Worm (Caenorhabditis elegans): ENCODE data around the gene Y49A3A.3.

Gene Y49A3A.3

DNA sequence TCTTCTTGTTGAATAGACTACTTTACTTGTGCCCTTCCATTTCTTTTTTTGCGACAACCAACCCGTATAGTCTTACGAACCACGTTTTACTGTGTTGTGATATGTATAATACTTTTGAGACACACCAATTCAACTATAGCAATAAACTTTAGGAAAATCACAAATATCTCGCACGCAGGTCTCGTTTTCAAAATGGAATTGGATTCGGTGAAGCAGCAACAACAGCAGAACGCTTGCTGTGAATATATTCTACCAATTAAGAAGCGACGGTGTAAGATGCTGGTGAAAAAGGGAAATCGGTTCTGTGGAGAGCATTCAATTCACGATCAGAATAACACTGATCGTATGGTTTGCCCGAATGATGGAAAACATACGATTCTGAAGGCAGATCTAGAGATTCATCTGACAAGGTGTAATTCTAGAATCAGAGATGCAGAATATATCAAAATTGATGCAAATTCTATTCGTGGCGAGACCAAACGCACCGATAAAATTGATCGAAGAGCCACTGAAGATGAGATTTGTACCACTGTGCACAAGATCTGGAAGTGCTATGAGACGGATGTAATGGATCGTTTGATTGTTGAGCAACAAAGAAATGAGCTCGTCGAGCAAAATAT, at the start of gene Y49A3A.3:
Gene Y49A3A.3 (plus strand): TSS at position 153 of the 620 bp plus-strand sequence.
- no peak for TF ChIP-seq dpl-1 (GFP tag; optimal IDR thresholded peaks at IDR 0.05)
- TF ChIP-seq let-607 (tag; optimal IDR thresholded peaks at IDR 0.05), result peak; percentile 61 to 71
- TF ChIP-seq tlf-1 (GFP tag; optimal IDR thresholded peaks at IDR 0.05), result peak; percentile 87
- TF ChIP-seq mes-4 (tag; optimal IDR thresholded peaks at IDR 0.05), result no peak
- peak; percentile 34 for TF ChIP-seq madf-10 (tag; optimal IDR thresholded peaks at IDR 0.05)
- TF ChIP-seq Y53G8AR.9 (GFP tag; conservative IDR thresholded peaks at IDR 0.05), result 0 out of 2 replicates have a peak, but pooled peaks have one; percentile 78
- TF ChIP-seq sea-2 (GFP tag; IDR thresholded peaks at IDR 0.05), result no peak
- no peak for TF ChIP-seq ztf-28 (GFP tag; IDR thresholded peaks at IDR 0.05)
- peak; percentile 63 for TF ChIP-seq hrde-1 (tag; optimal IDR thresholded peaks at IDR 0.05; ENCODE audit: borderline replicate concordance)
- TF ChIP-seq zfh-2 (GFP tag; conservative IDR thresholded peaks at IDR 0.05), result no peak
- TF ChIP-seq ama-1 (optimal IDR thresholded peaks at IDR 0.05), result peak; percentile 76
- peak in 1 of 2 experiments; percentile 80 for TF ChIP-seq ama-1 (GFP tag; optimal IDR thresholded peaks at IDR 0.05)
- TF ChIP-seq madf-8 (GFP tag; conservative IDR thresholded peaks at IDR 0.05), result no peak
- peak; percentile 56 for TF ChIP-seq ZK185.1 (tag; optimal IDR thresholded peaks at IDR 0.05; ENCODE audit: poor library complexity, severe bottlenecking)
- TF ChIP-seq pbrm-1 (GFP tag; IDR thresholded peaks at IDR 0.05), result peak; percentile 76
- TF ChIP-seq fkh-3 (tag; optimal IDR thresholded peaks at IDR 0.05), result peak; percentile 63
- TF ChIP-seq ztf-25 (GFP tag; IDR thresholded peaks at IDR 0.05), result no peak
- TF ChIP-seq lin-35 (GFP tag; optimal IDR thresholded peaks at IDR 0.05), result peak in 1 of 3 experiments; percentile 23
- no peak for TF ChIP-seq D2030.7 (GFP tag; IDR thresholded peaks at IDR 0.05)
- TF ChIP-seq nhr-27 (tag; optimal IDR thresholded peaks at IDR 0.05), result peak; percentile 88
- TF ChIP-seq zim-3 (tag; optimal IDR thresholded peaks at IDR 0.05), result peak; percentile 73
- TF ChIP-seq lsl-1 (GFP tag; optimal IDR thresholded peaks at IDR 0.05), result peak; percentile 2
- TF ChIP-seq F57C9.4 (tag; optimal IDR thresholded peaks at IDR 0.05), result peak; percentile 60
- TF ChIP-seq nfyb-1 (GFP tag; IDR thresholded peaks at IDR 0.05), result peak; percentile 78
- TF ChIP-seq madf-6 (GFP tag; IDR thresholded peaks at IDR 0.05), result peak; percentile 56
- TF ChIP-seq snpc-3.4 (tag; optimal IDR thresholded peaks at IDR 0.05), result no peak
- TF ChIP-seq ztf-3 (GFP tag; optimal IDR thresholded peaks at IDR 0.05), result peak; percentile 72
- no peak for TF ChIP-seq rec-8 (tag; optimal IDR thresholded peaks at IDR 0.05)
- no peak for TF ChIP-seq ceh-58 (GFP tag; IDR thresholded peaks at IDR 0.05)
- no peak for TF ChIP-seq let-526 (GFP tag; IDR thresholded peaks at IDR 0.05)
- peak; percentile 25 for TF ChIP-seq nhr-80 (tag; optimal IDR thresholded peaks at IDR 0.05)
- no peak for TF ChIP-seq ceh-27 (GFP tag; optimal IDR thresholded peaks at IDR 0.05)
- 0 out of 2 replicates have a peak, but pooled peaks have one; percentile 60 for TF ChIP-seq cebp-2 (GFP tag; IDR thresholded peaks at IDR 0.05)
- peak; percentile 48 for TF ChIP-seq F10E7.11 (tag; optimal IDR thresholded peaks at IDR 0.05)
- no peak for TF ChIP-seq snpc-4 (GFP tag; optimal IDR thresholded peaks at IDR 0.05)
- peak in 3 of 4 experiments; percentile 51 to 63 (median 59) for TF ChIP-seq snpc-4 (tag; optimal IDR thresholded peaks at IDR 0.05)
- peak; percentile 15 for TF ChIP-seq snpc-1.1 (tag; optimal IDR thresholded peaks at IDR 0.05; ENCODE audit: insufficient read depth)
- peak; percentile 52 for TF ChIP-seq ztf-18 (tag; optimal IDR thresholded peaks at IDR 0.05)
- TF ChIP-seq K12H6.12 (tag; optimal IDR thresholded peaks at IDR 0.05), result no peak
- no peak for TF ChIP-seq tbx-9 (tag; optimal IDR thresholded peaks at IDR 0.05; ENCODE audit: borderline replicate concordance)
- TF ChIP-seq mel-28 (tag; optimal IDR thresholded peaks at IDR 0.05; ENCODE audit: borderline replicate concordance), result peak; percentile 46
- no peak for TF ChIP-seq nhr-120 (GFP tag; IDR thresholded peaks at IDR 0.05)
- TF ChIP-seq Y67H2A.10 (GFP tag; conservative IDR thresholded peaks at IDR 0.05), result no peak
- TF ChIP-seq B0336.3 (GFP tag; IDR thresholded peaks at IDR 0.05), result peak; percentile 94
- peak; percentile 90 for TF ChIP-seq ekl-4 (GFP tag; IDR thresholded peaks at IDR 0.05)
- TF ChIP-seq F39B2.1 (GFP tag; IDR thresholded peaks at IDR 0.05), result peak; percentile 68; the same call in 1 of the 2 replicates
- no peak for TF ChIP-seq bed-1 (GFP tag; IDR thresholded peaks at IDR 0.05)

All from whole organism, young adult.